Worm (Caenorhabditis elegans) whole organism, early embryonic: ENCODE data around the gene Y66D12A.6.

ENCODE experiments used
- B0310.2 ChIP-seq: sonication (generic microtip); optimal IDR thresholded peaks from 2 replicates; lab custom pipeline; 2016; ENCODE audit warnings: mild to moderate bottlenecking, missing genetic modification characterization, missing compliant biosample characterization
- F13C5.2 ChIP-seq: sonication (generic microtip); optimal IDR thresholded peaks from 2 replicates; lab custom pipeline; 2017; ENCODE audit warnings: mild to moderate bottlenecking, missing genetic modification characterization, inconsistent platforms, missing compliant biosample characterization
- aly-1 ChIP-seq: sonication (generic microtip); optimal IDR thresholded peaks from 2 replicates; lab custom pipeline; 2016; ENCODE audit warnings: missing genetic modification characterization, missing compliant biosample characterization
- ama-1 ChIP-seq: fragments of 150-350 bp; optimal IDR thresholded peaks from 2 replicates; lab custom pipeline; 2014
- ceh-13 ChIP-seq: fragments of 200-800 bp; sonication (Bioruptor generic); optimal IDR thresholded peaks from 2 replicates; lab custom pipeline; 2018; ENCODE audit warnings: mild to moderate bottlenecking, missing genetic modification characterization, missing compliant biosample characterization
- ceh-36 ChIP-seq: sonication (generic microtip); optimal IDR thresholded peaks from 2 replicates; lab custom pipeline; 2016; ENCODE audit warnings: missing genetic modification characterization, inconsistent platforms, missing compliant biosample characterization
- ets-7 ChIP-seq: sonication (generic microtip); optimal IDR thresholded peaks from 2 replicates; lab custom pipeline; 2016; ENCODE audit warnings: missing genotype, missing genetic modification characterization, missing compliant biosample characterization
- flt-1 ChIP-seq: fragments of 200-800 bp; sonication (Bioruptor generic); IDR thresholded peaks from 2 replicates; pipeline ENCODE4 v1.3.6; 2022; ENCODE audit warnings: missing genetic modification characterization, missing compliant biosample characterization
- hmbx-1 ChIP-seq: sonication (generic microtip); optimal IDR thresholded peaks from 2 replicates; lab custom pipeline; 2016; ENCODE audit warnings: mild to moderate bottlenecking, missing genetic modification characterization, missing compliant biosample characterization
- hmg-4 ChIP-seq: fragments of 200-800 bp; sonication (Bioruptor generic); optimal IDR thresholded peaks from 2 replicates; lab custom pipeline; 2018; ENCODE audit warnings: mild to moderate bottlenecking, missing genetic modification characterization, missing compliant biosample characterization
- hnd-1 ChIP-seq: sonication (generic microtip); optimal IDR thresholded peaks from 2 replicates; lab custom pipeline; 2016; ENCODE audit warnings: missing genetic modification characterization, missing compliant biosample characterization
- pes-1 ChIP-seq: fragments of 200-800 bp; sonication (Bioruptor generic); IDR thresholded peaks from 2 replicates; pipeline ENCODE4 v1.3.6; 2022; ENCODE audit warnings: missing genetic modification reagents, missing genetic modification characterization, missing compliant biosample characterization
- scrt-1 ChIP-seq: fragments of 200-800 bp; sonication (Bioruptor generic); IDR thresholded peaks from 2 replicates; pipeline ENCODE4 v1.3.6; 2022; ENCODE audit warnings: missing genetic modification characterization, missing compliant biosample characterization
- sea-1 ChIP-seq: fragments of 200-800 bp; sonication (Bioruptor generic); conservative IDR thresholded peaks from 2 replicates; pipeline ENCODE4 v1.3.6; 2022; ENCODE audit warnings: missing genetic modification characterization, missing compliant biosample characterization
- tbx-11 ChIP-seq: fragments of 200-800 bp; sonication (Bioruptor generic); IDR thresholded peaks from 2 replicates; pipeline ENCODE4 v1.3.6; 2022; ENCODE audit warnings: missing genetic modification characterization, missing compliant biosample characterization
- tbx-37 ChIP-seq: fragments of 200-800 bp; sonication (Bioruptor generic); conservative IDR thresholded peaks from 2 replicates; pipeline ENCODE4 v1.3.6; 2022; ENCODE audit warnings: missing genetic modification reagents, missing genetic modification characterization, missing compliant biosample characterization
- tra-4 ChIP-seq: sonication (generic microtip); optimal IDR thresholded peaks from 2 replicates; lab custom pipeline; 2017; ENCODE audit warnings: missing genetic modification characterization, missing compliant biosample characterization

The Y66D12A.6 gene

ce11 chrIII:11561597-11561996, 19.6 kb downstream of the Y66D12A.6 start:
- TF ChIP-seq tra-4 (tag; lab: Kevin White, UChicago): no peak
- TF ChIP-seq ama-1: no peak
- no peak for TF ChIP-seq ceh-13 (GFP tag; lab: Kevin White, UChicago)
- TF ChIP-seq F13C5.2 (tag; lab: Kevin White, UChicago): no peak
- TF ChIP-seq hnd-1 (tag; lab: Kevin White, UChicago): no peak
- no peak for TF ChIP-seq aly-1 (tag; lab: Kevin White, UChicago)
- no peak for TF ChIP-seq tbx-11 (GFP tag; lab: Robert Waterston, UW)

ce11 chrIII:11560504-11561202, 20.5 kb downstream of the Y66D12A.6 start, which contains the start of gene ztf-29:
TSS of gene ztf-29 (plus strand) at chrIII:11561152.
- TF ChIP-seq ceh-36 (tag; lab: Kevin White, UChicago) (peak; percentile 74), scrt-1 (GFP tag; lab: Robert Waterston, UW) (no peak), tbx-11 (GFP tag; lab: Robert Waterston, UW) (no peak), ets-7 (tag; lab: Kevin White, UChicago) (no peak)

- TF ChIP-seq ceh-36 (tag; lab: Kevin White, UChicago) (no peak), pes-1 (GFP tag; lab: Robert Waterston, UW) (no peak), F13C5.2 (tag; lab: Kevin White, UChicago) (no peak), scrt-1 (GFP tag; lab: Robert Waterston, UW) (no peak), tbx-11 (GFP tag; lab: Robert Waterston, UW) (no peak), ama-1 (no peak), ceh-13 (GFP tag; lab: Kevin White, UChicago) (no peak), flt-1 (no peak), sea-1 (GFP tag; lab: Robert Waterston, UW) (no peak), ets-7 (tag; lab: Kevin White, UChicago) (no peak), hmbx-1 (tag; lab: Kevin White, UChicago) (no peak), hnd-1 (tag; lab: Kevin White, UChicago) (no peak)
Measured at ce11 chrIII:11559677-11560076, 21.5 kb downstream of the Y66D12A.6 start.

- TF ChIP-seq sea-1 (GFP tag; lab: Robert Waterston, UW): no peak
- no peak for TF ChIP-seq hnd-1 (tag; lab: Kevin White, UChicago)
- TF ChIP-seq scrt-1 (GFP tag; lab: Robert Waterston, UW): no peak
- no peak for TF ChIP-seq hmg-4
- no peak for TF ChIP-seq ceh-13 (GFP tag; lab: Kevin White, UChicago)
- no peak for TF ChIP-seq ets-7 (tag; lab: Kevin White, UChicago)
- no peak for TF ChIP-seq aly-1 (tag; lab: Kevin White, UChicago)
- TF ChIP-seq pes-1 (GFP tag; lab: Robert Waterston, UW): no peak
- no peak for TF ChIP-seq hmbx-1 (tag; lab: Kevin White, UChicago)
- no peak for TF ChIP-seq F13C5.2 (tag; lab: Kevin White, UChicago)
- TF ChIP-seq ama-1: no peak
- TF ChIP-seq ceh-36 (tag; lab: Kevin White, UChicago): no peak
- TF ChIP-seq tbx-11 (GFP tag; lab: Robert Waterston, UW): no peak
- no peak for TF ChIP-seq B0310.2 (tag; lab: Kevin White, UChicago)
- no peak for TF ChIP-seq flt-1
- no peak for TF ChIP-seq tbx-37 (GFP tag; lab: Robert Waterston, UW)
- no peak for TF ChIP-seq tra-4 (tag; lab: Kevin White, UChicago)
Measured at ce11 chrIII:11558251-11558650, 23.0 kb downstream of the Y66D12A.6 start.

- TF ChIP-seq tra-4 (tag; lab: Kevin White, UChicago) (no peak), aly-1 (tag; lab: Kevin White, UChicago) (peak; percentile 18)
Measured at ce11 chrIII:11556860-11557259, 24.3 kb downstream of the Y66D12A.6 start.

ce11 chrIII:11554701-11555111, 26.5 kb downstream of the Y66D12A.6 start:
- TF ChIP-seq sea-1 (GFP tag; lab: Robert Waterston, UW) (0 out of 2 replicates have a peak, but pooled peaks have one; percentile 47), F13C5.2 (tag; lab: Kevin White, UChicago) (no peak), scrt-1 (GFP tag; lab: Robert Waterston, UW) (0 out of 2 replicates have a peak, but pooled peaks have one; percentile 18)

- TF ChIP-seq flt-1 (no peak), hmg-4 (no peak), scrt-1 (GFP tag; lab: Robert Waterston, UW) (no peak), pes-1 (GFP tag; lab: Robert Waterston, UW) (no peak), aly-1 (tag; lab: Kevin White, UChicago) (no peak), F13C5.2 (tag; lab: Kevin White, UChicago) (no peak), ceh-13 (GFP tag; lab: Kevin White, UChicago) (no peak), ceh-36 (tag; lab: Kevin White, UChicago) (no peak), tbx-37 (GFP tag; lab: Robert Waterston, UW) (no peak), tra-4 (tag; lab: Kevin White, UChicago) (no peak), hmbx-1 (tag; lab: Kevin White, UChicago) (no peak), hnd-1 (tag; lab: Kevin White, UChicago) (no peak), tbx-11 (GFP tag; lab: Robert Waterston, UW) (no peak), B0310.2 (tag; lab: Kevin White, UChicago) (no peak), ets-7 (tag; lab: Kevin White, UChicago) (no peak)
Measured at ce11 chrIII:11548070-11548469, 33.1 kb downstream of the Y66D12A.6 start, which contains the start of gene Y66D12A.13. TSS of gene Y66D12A.13 (plus strand) at chrIII:11548370.
